Worm (Caenorhabditis elegans) whole organism, mixed stage, embryonic: ENCODE measurements around the gene rabx-5.
A peak's percentile ranks its signal among the peaks of the same experiment; 100 is the strongest.

Source experiments
- bed-3 ChIP-seq: fragments of 200-800 bp; sonication (Bioruptor generic); optimal IDR thresholded peaks from 3 replicates; lab custom pipeline; 2018; ENCODE audit warnings: mild to moderate bottlenecking, missing genetic modification characterization, moderate library complexity, missing compliant biosample characterization
- flh-1 ChIP-seq: fragments of 200-800 bp; sonication (Bioruptor generic); optimal IDR thresholded peaks from 2 replicates; lab custom pipeline; 2018; ENCODE audit warnings: mild to moderate bottlenecking, missing genetic modification characterization, moderate library complexity, missing compliant biosample characterization
- lin-13 ChIP-seq: fragments of 150-350 bp; optimal IDR thresholded peaks from 2 replicates; lab custom pipeline; 2014; ENCODE audit warnings: missing biosample characterization, missing genetic modification characterization
- mep-1 ChIP-seq: fragments of 150-350 bp; optimal IDR thresholded peaks from 2 replicates; lab custom pipeline; 2017; ENCODE audit warnings: missing biosample characterization, missing genetic modification reagents, missing genetic modification characterization, inconsistent platforms
- nhr-12 ChIP-seq: fragments of 150-350 bp; optimal IDR thresholded peaks from 2 replicates; lab custom pipeline; 2014; ENCODE audit warnings: missing biosample characterization, missing genetic modification characterization
- nhr-237 ChIP-seq: fragments of 150-350 bp; optimal IDR thresholded peaks from 2 replicates; lab custom pipeline; 2014; ENCODE audit warnings: missing biosample characterization, missing genetic modification characterization
- nhr-76 ChIP-seq: sonication (generic microtip); optimal IDR thresholded peaks from 2 replicates; lab custom pipeline; 2017; ENCODE audit warnings: missing biosample characterization, missing genetic modification characterization
- pha-4 ChIP-seq: fragments of 150-350 bp; optimal IDR thresholded peaks from 2 replicates; lab custom pipeline; 2018; ENCODE audit warnings: missing biosample characterization, missing genetic modification reagents, missing genetic modification characterization
- snpc-4 ChIP-seq: fragments of 150-350 bp; optimal IDR thresholded peaks from 2 replicates; lab custom pipeline; 2014; ENCODE audit warnings: missing biosample characterization, missing genetic modification characterization
- sptf-1 ChIP-seq: sonication (generic microtip); optimal IDR thresholded peaks from 2 replicates; lab custom pipeline; 2017; ENCODE audit warnings: mild to moderate bottlenecking, missing genetic modification characterization, moderate library complexity, missing compliant biosample characterization
- tbx-8 ChIP-seq: fragments of 200-800 bp; sonication (Bioruptor generic); optimal IDR thresholded peaks from 2 replicates; lab custom pipeline; 2018; ENCODE audit warnings: mild to moderate bottlenecking, missing genetic modification characterization, moderate library complexity, missing compliant biosample characterization
- ztf-11 ChIP-seq: fragments of 150-350 bp; optimal IDR thresholded peaks from 2 replicates; lab custom pipeline; 2014; ENCODE audit warnings: missing biosample characterization, missing genetic modification characterization

- TF ChIP-seq nhr-237 (tag; lab: Kevin White, UChicago) = no peak
- TF ChIP-seq snpc-4 = no peak
- TF ChIP-seq pha-4 (tag; lab: Kevin White, UChicago) = no peak
- TF ChIP-seq nhr-12 = no peak
- TF ChIP-seq flh-1 (GFP tag; lab: Kevin White, UChicago) = no peak
- TF ChIP-seq mep-1 = no peak
- TF ChIP-seq tbx-8 (GFP tag; lab: Kevin White, UChicago) = no peak
- TF ChIP-seq lin-13 (tag; lab: Kevin White, UChicago) = no peak
- no peak for TF ChIP-seq ztf-11 (tag; lab: Kevin White, UChicago)
- no peak for TF ChIP-seq bed-3
- TF ChIP-seq nhr-76 (tag; lab: Kevin White, UChicago) = no peak
- peak; percentile 25 for TF ChIP-seq sptf-1 (tag; lab: Kevin White, UChicago)
Measured at ce11 chrIII:10632590-10633402, 27.6 kb downstream of the rabx-5 start, which contains the start of gene Y39A1A.10.
